Fruit fly (Drosophila melanogaster): ENCODE results near the gene CG12194.

Gene CG12194

DNA sequence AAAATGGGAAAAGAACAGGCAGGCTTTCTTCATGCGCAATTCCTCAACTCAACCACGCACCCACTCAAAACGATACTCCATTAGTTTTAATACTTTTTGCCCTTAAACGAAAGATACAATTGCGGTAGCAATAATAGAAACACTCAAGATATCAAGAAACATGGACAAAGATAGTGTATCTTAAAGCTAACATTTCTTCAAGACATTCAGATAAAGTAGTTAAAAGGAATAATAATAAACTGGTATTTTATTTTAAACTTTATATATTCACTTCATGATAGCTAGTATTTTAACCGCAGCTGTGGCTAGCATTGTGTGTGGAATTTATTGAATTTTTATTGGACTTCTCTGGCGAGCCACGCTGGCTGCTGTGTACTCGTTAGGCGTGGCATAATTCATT, 18.0 kb downstream of the CG12194 start (continued):
- TF ChIP-seq CG31627 (GFP tag; optimal IDR thresholded peaks at IDR 0.05), result no peak
- TF ChIP-seq Met (GFP tag; optimal IDR thresholded peaks at IDR 0.05), result peak; percentile 10
- TF ChIP-seq cyc (GFP tag; optimal IDR thresholded peaks at IDR 0.05), result no peak
- TF ChIP-seq CG1621 (tag; optimal IDR thresholded peaks at IDR 0.05), result no peak
- no peak for TF ChIP-seq CG8319 (GFP tag; optimal IDR thresholded peaks at IDR 0.05)
- no peak for TF ChIP-seq achi (GFP tag; optimal IDR thresholded peaks at IDR 0.05)
- TF ChIP-seq Hr4 (GFP tag; optimal IDR thresholded peaks at IDR 0.05), result peak; percentile 13
- no peak for TF ChIP-seq pdm3 (GFP tag; optimal IDR thresholded peaks at IDR 0.05)
- TF ChIP-seq Eip75B (GFP tag; optimal IDR thresholded peaks at IDR 0.05), result peak; percentile 9
- peak; percentile 3 for TF ChIP-seq CG3032 (tag; optimal IDR thresholded peaks at IDR 0.05)
- no peak for TF ChIP-seq Smox (GFP tag; optimal IDR thresholded peaks at IDR 0.05)
- no peak for TF ChIP-seq fkh (GFP tag; optimal IDR thresholded peaks at IDR 0.05)
- TF ChIP-seq CG11762 (GFP tag; optimal IDR thresholded peaks at IDR 0.05; ENCODE audit: insufficient read depth), result no peak
- no peak for TF ChIP-seq Sox14 (GFP tag; optimal IDR thresholded peaks at IDR 0.05)
- no peak for TF ChIP-seq esn (GFP tag; optimal IDR thresholded peaks at IDR 0.05)
- TF ChIP-seq Lpt (GFP tag; optimal IDR thresholded peaks at IDR 0.05), result no peak
- TF ChIP-seq Eip78C (GFP tag), result peak; percentile 66
- TF ChIP-seq Hr38 (GFP tag; optimal IDR thresholded peaks at IDR 0.05), result no peak

- TF ChIP-seq eg (GFP tag; IDR thresholded peaks at IDR 0.05) (peak; percentile 53; the same call in 2 of the 3 replicates), CG32006 (GFP tag; optimal IDR thresholded peaks at IDR 0.05) (peak; percentile 15), Met (GFP tag; optimal IDR thresholded peaks at IDR 0.05) (no peak)
Measured at dm6 chr2L:4861503-4861902, 23.4 kb downstream of the CG12194 start.

DNA sequence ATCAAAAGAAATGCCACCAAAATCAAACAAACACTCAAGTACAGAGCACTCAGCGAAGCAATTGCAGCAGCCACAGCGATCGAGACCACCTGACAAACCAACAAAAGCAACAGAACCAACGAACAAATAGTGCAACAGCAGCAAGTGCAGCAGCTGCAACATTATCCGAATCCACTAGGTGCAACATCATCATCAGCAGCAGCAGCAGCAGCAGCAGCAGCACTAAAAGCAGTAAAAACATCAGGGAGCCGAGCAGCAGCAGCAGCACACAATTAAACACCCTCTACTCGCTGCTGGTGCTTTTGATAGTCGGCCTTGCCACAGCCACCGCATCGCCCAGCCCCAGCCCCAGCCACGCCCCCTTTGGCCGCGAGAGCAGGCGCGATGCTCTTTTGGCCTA, 27.3 kb downstream of the CG12194 start:
- TF ChIP-seq Ets21C (GFP tag; optimal IDR thresholded peaks at IDR 0.05) (no peak), Eip78C (GFP tag) (no peak), CG6854 (GFP tag; optimal IDR thresholded peaks at IDR 0.05) (no peak), CG10631 (GFP tag; optimal IDR thresholded peaks at IDR 0.05) (no peak), Blimp-1 (GFP tag; optimal IDR thresholded peaks at IDR 0.05) (no peak)

dm6 chr2L:4868383-4868782, 30.2 kb downstream of the CG12194 start:
- TF ChIP-seq CG6276 (GFP tag; optimal IDR thresholded peaks at IDR 0.05) (no peak), Lpt (GFP tag; optimal IDR thresholded peaks at IDR 0.05) (no peak), Sox14 (GFP tag; optimal IDR thresholded peaks at IDR 0.05) (no peak), CG8319 (GFP tag; optimal IDR thresholded peaks at IDR 0.05) (no peak), CG10669 (GFP tag; optimal IDR thresholded peaks at IDR 0.05) (no peak), CG9139 (GFP tag; optimal IDR thresholded peaks at IDR 0.05) (no peak), fd59A (GFP tag; optimal IDR thresholded peaks at IDR 0.05) (no peak), svp (GFP tag) (no peak), CG6163 (GFP tag; IDR thresholded peaks at IDR 0.05) (no peak), CG11294 (GFP tag; IDR thresholded peaks at IDR 0.05) (no peak), CG11902 (GFP tag; optimal IDR thresholded peaks at IDR 0.05) (no peak), CG8632 (GFP tag; optimal IDR thresholded peaks at IDR 0.05) (no peak), net (GFP tag; optimal IDR thresholded peaks at IDR 0.05) (no peak), ss (GFP tag; optimal IDR thresholded peaks at IDR 0.05) (no peak), CG10631 (GFP tag; optimal IDR thresholded peaks at IDR 0.05) (no peak), Met (GFP tag; optimal IDR thresholded peaks at IDR 0.05) (no peak)

All from whole organism, prepupa.